Worm (Caenorhabditis elegans): Measurements from ENCODE around the gene C13F10.7.
A peak's percentile ranks its signal among the peaks of the same experiment; 100 is the strongest.

C13F10.7 gene

DNA sequence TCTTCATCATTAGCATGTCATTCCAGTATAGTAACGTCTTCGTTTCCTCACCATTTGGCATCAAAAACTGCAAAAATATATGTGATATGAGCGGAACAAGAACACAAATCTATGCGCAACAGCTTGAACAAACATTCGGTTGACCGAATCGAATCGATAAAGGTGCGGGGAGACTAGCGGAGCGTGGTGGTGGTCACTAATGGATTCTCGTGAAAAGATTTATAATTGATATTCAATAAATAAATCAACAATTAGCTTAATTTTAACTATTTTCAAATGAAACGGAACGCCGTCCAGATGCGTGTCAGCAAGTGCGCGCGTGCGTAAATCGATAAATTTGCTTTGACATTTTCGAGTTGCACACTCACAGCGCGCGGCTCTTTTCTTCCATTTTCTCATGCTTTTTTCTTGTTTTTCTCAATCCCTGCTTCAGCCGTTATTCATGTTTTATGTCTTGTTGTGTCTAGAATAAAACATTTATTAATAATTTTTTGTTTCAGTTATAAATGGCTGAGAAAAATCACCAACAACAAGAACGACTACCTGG, 2.0 kb downstream of the C13F10.7 start, which contains the start of the genes C13F10.8, C13F10.6 and kxd-1:
Gene C13F10.8, minus strand, starts transcription at position 51 of the 547 bp plus-strand sequence.
Gene C13F10.6, minus strand, starts transcription at position 67 of the 547 bp plus-strand sequence.
Gene kxd-1, plus strand, starts transcription at position 497 of the 547 bp plus-strand sequence.
- TF ChIP-seq F37D6.2 (tag; optimal IDR thresholded peaks at IDR 0.05) (no peak), nhr-42 (GFP tag; IDR thresholded peaks at IDR 0.05) (no peak), madf-9 (GFP tag; conservative IDR thresholded peaks at IDR 0.05) (no peak), ctbp-1 (GFP tag; IDR thresholded peaks at IDR 0.05) (no peak), aly-2 (tag; optimal IDR thresholded peaks at IDR 0.05) (no peak), ZK337.2 (GFP tag; IDR thresholded peaks at IDR 0.05) (no peak), Y105C5A.15 (GFP tag; IDR thresholded peaks at IDR 0.05) (no peak), D1046.2 (GFP tag; IDR thresholded peaks at IDR 0.05) (no peak), R02D3.7 (tag; optimal IDR thresholded peaks at IDR 0.05) (no peak), Y75B8A.6 (GFP tag; IDR thresholded peaks at IDR 0.05) (no peak), fos-1 (tag; optimal IDR thresholded peaks at IDR 0.05) (no peak), nhr-102 (tag; optimal IDR thresholded peaks at IDR 0.05) (no peak), fkh-10 (GFP tag; optimal IDR thresholded peaks at IDR 0.05) (no peak), ceh-28 (tag; optimal IDR thresholded peaks at IDR 0.05) (no peak), lim-7 (GFP tag; IDR thresholded peaks at IDR 0.05) (no peak), F44E2.7 (GFP tag; IDR thresholded peaks at IDR 0.05) (no peak), mdl-1 (tag; optimal IDR thresholded peaks at IDR 0.05) (no peak), madf-5 (GFP tag; IDR thresholded peaks at IDR 0.05) (no peak), dve-1 (tag; optimal IDR thresholded peaks at IDR 0.05; ENCODE audit: insufficient read depth) (no peak), dpl-1 (GFP tag; optimal IDR thresholded peaks at IDR 0.05) (peak; percentile 5), hlh-30 (tag; optimal IDR thresholded peaks at IDR 0.05; ENCODE audit: insufficient read depth) (peak; percentile 36), ztf-11 (tag; optimal IDR thresholded peaks at IDR 0.05) (no peak), egl-27 (tag; optimal IDR thresholded peaks at IDR 0.05) (no peak), vab-7 (GFP tag; IDR thresholded peaks at IDR 0.05) (no peak), unc-62 (GFP tag; optimal IDR thresholded peaks at IDR 0.05 in 1 of 2) (peak in 1 of 2 experiments; percentile 32), unc-62 (tag; optimal IDR thresholded peaks at IDR 0.05) (no peak), tag-97 (GFP tag; IDR thresholded peaks at IDR 0.05) (no peak), nhr-237 (tag; optimal IDR thresholded peaks at IDR 0.05) (no peak), ces-1 (GFP tag; optimal IDR thresholded peaks at IDR 0.05) (no peak), attf-4 (tag; optimal IDR thresholded peaks at IDR 0.05) (no peak), hlh-11 (tag; optimal IDR thresholded peaks at IDR 0.05) (peak; percentile 4), lin-38 (GFP tag; IDR thresholded peaks at IDR 0.05) (0 out of 2 replicates have a peak, but pooled peaks have one; percentile 15), T26A8.4 (GFP tag; IDR thresholded peaks at IDR 0.05) (no peak), pha-4 (GFP tag; IDR thresholded peaks at IDR 0.05) (no peak), pha-4 (tag; optimal IDR thresholded peaks at IDR 0.05) (no peak), zip-2 (tag; optimal IDR thresholded peaks at IDR 0.05) (no peak), sdz-12 (GFP tag; optimal IDR thresholded peaks at IDR 0.05) (no peak), Y5F2A.4 (GFP tag; optimal IDR thresholded peaks at IDR 0.05) (no peak), arid-1 (GFP tag; conservative IDR thresholded peaks at IDR 0.05) (no peak), hmg-1.1 (GFP tag; IDR thresholded peaks at IDR 0.05) (peak; percentile 35; the same call in 1 of the 2 replicates), daf-16 (GFP tag; optimal IDR thresholded peaks at IDR 0.05) (no peak), daf-16 (tag; optimal IDR thresholded peaks at IDR 0.05) (no peak), lsy-2 (tag; optimal IDR thresholded peaks at IDR 0.05) (peak in 1 of 2 experiments; percentile 35), nhr-6 (tag; optimal IDR thresholded peaks at IDR 0.05) (peak; percentile 37), nhr-111 (GFP tag; optimal IDR thresholded peaks at IDR 0.05) (no peak), zip-11 (GFP tag; IDR thresholded peaks at IDR 0.05) (no peak), spr-3 (GFP tag; optimal IDR thresholded peaks at IDR 0.05) (no peak)

All from whole organism, L4 larva.